Worm (Caenorhabditis elegans) whole organism, young adult: ENCODE results near the gene cnc-10.

Source experiments
- B0019.2 ChIP-seq: fragments of 200-800 bp; sonication (Bioruptor generic); conservative IDR thresholded peaks from 2 replicates; pipeline ENCODE4 v1.3.6; 2022; ENCODE audit warnings: missing genetic modification reagents, missing genetic modification characterization, missing compliant biosample characterization
- B0336.3 ChIP-seq: fragments of 200-800 bp; sonication (Bioruptor generic); IDR thresholded peaks from 2 replicates; pipeline ENCODE4 v1.3.6; 2022; ENCODE audit warnings: missing genetic modification characterization, missing compliant biosample characterization
- F10E7.11 ChIP-seq: sonication (generic microtip); optimal IDR thresholded peaks from 2 replicates; lab custom pipeline; 2017; ENCODE audit warnings: mild to moderate bottlenecking, missing genetic modification characterization, moderate library complexity, missing compliant biosample characterization
- F37B4.10 ChIP-seq: fragments of 200-800 bp; sonication (Bioruptor generic); IDR thresholded peaks from 2 replicates; pipeline ENCODE4 v1.3.6; 2022; ENCODE audit warnings: missing genetic modification characterization, missing compliant biosample characterization
- F52B5.7 ChIP-seq: sonication (generic microtip); optimal IDR thresholded peaks from 2 replicates; lab custom pipeline; 2016; ENCODE audit warnings: mild to moderate bottlenecking, missing genetic modification characterization, missing compliant biosample characterization
- K11D2.4 ChIP-seq: fragments of 200-800 bp; sonication (Bioruptor generic); IDR thresholded peaks from 2 replicates; pipeline ENCODE4 v1.3.6; 2022; ENCODE audit warnings: missing genetic modification reagents, missing genetic modification characterization, missing compliant biosample characterization
- Y53F4B.3 ChIP-seq: fragments of 200-800 bp; sonication (Bioruptor generic); IDR thresholded peaks from 2 replicates; pipeline ENCODE4 v1.3.6; 2022; ENCODE audit warnings: missing genetic modification reagents, missing genetic modification characterization, missing compliant biosample characterization
- Y53G8AR.9 ChIP-seq: fragments of 200-800 bp; sonication (Bioruptor generic); conservative IDR thresholded peaks from 2 replicates; pipeline ENCODE4 v1.3.6; 2022; ENCODE audit warnings: missing genetic modification reagents, missing genetic modification characterization, missing compliant biosample characterization
- Y56A3A.18 ChIP-seq: fragments of 200-800 bp; sonication (Bioruptor generic); IDR thresholded peaks from 2 replicates; pipeline ENCODE4 v1.3.6; 2022; ENCODE audit warnings: missing genetic modification reagents, missing genetic modification characterization, missing compliant biosample characterization
- ama-1 ChIP-seq, 3 experiments: fragments of 150-350 bp in 1 of 3; sonication (generic microtip) in 2 of 3; optimal IDR thresholded peaks; 2 replicates each; lab custom pipeline; 2014 to 2018; ENCODE audit warnings: missing biosample characterization in 2 of 3, missing genetic modification characterization in 2 of 3, missing genetic modification reagents in 2 of 3
- athp-1 ChIP-seq: sonication (generic microtip); optimal IDR thresholded peaks from 2 replicates; lab custom pipeline; 2017; ENCODE audit warnings: mild to moderate bottlenecking, missing genetic modification characterization, missing compliant biosample characterization
- attf-5 ChIP-seq: fragments of 200-800 bp; sonication (Bioruptor generic); optimal IDR thresholded peaks from 2 replicates; lab custom pipeline; 2018; ENCODE audit warnings: mild to moderate bottlenecking, missing genetic modification characterization, missing compliant biosample characterization
- ceh-40 ChIP-seq: fragments of 200-800 bp; sonication (Bioruptor generic); IDR thresholded peaks from 2 replicates; pipeline ENCODE4 v1.3.6; 2022; ENCODE audit warnings: missing genetic modification characterization, missing compliant biosample characterization
- ceh-91 ChIP-seq: fragments of 200-800 bp; sonication (Bioruptor generic); IDR thresholded peaks from 2 replicates; pipeline ENCODE4 v1.3.6; 2022; ENCODE audit warnings: missing genetic modification reagents, missing genetic modification characterization, missing compliant biosample characterization
- chd-7 ChIP-seq: sonication (generic microtip); optimal IDR thresholded peaks from 2 replicates; lab custom pipeline; 2016; ENCODE audit warnings: mild to moderate bottlenecking, missing genetic modification characterization, moderate library complexity, missing compliant biosample characterization
- die-1 ChIP-seq: sonication (generic microtip); optimal IDR thresholded peaks from 2 replicates; lab custom pipeline; 2016; ENCODE audit warnings: missing genotype, mild to moderate bottlenecking, missing genetic modification characterization, missing compliant biosample characterization
- dox-1 ChIP-seq: fragments of 200-800 bp; sonication (Bioruptor generic); IDR thresholded peaks from 2 replicates; pipeline ENCODE4 v1.3.6; 2022; ENCODE audit warnings: missing genetic modification reagents, missing genetic modification characterization, missing compliant biosample characterization
- ekl-4 ChIP-seq: fragments of 200-800 bp; sonication (Bioruptor generic); IDR thresholded peaks from 2 replicates; pipeline ENCODE4 v1.3.6; 2022; ENCODE audit warnings: missing genetic modification reagents, missing genetic modification characterization, missing compliant biosample characterization
- him-1 ChIP-seq: sonication (generic microtip); optimal IDR thresholded peaks from 2 replicates; lab custom pipeline; 2016; ENCODE audit warnings: missing genotype, missing genetic modification reagents, missing genetic modification characterization, missing compliant biosample characterization
- hrde-1 ChIP-seq: sonication (generic microtip); optimal IDR thresholded peaks from 2 replicates; lab custom pipeline; 2016; ENCODE audit warnings: missing genetic modification characterization, mild to moderate bottlenecking, missing compliant biosample characterization, moderate library complexity, missing genotype, missing genetic modification reagents, borderline replicate concordance
- hsf-1 ChIP-seq: fragments of 200-800 bp; sonication (Bioruptor generic); IDR thresholded peaks from 2 replicates; pipeline ENCODE4 v1.3.6; 2022; ENCODE audit warnings: missing genetic modification reagents, missing genetic modification characterization, missing compliant biosample characterization
- let-526 ChIP-seq: fragments of 200-800 bp; sonication (Bioruptor generic); IDR thresholded peaks from 2 replicates; pipeline ENCODE4 v1.3.6; 2022; ENCODE audit warnings: missing genetic modification reagents, missing genetic modification characterization, missing compliant biosample characterization
- lin-26 ChIP-seq: fragments of 200-800 bp; sonication (Bioruptor generic); IDR thresholded peaks from 2 replicates; pipeline ENCODE4 v1.3.6; 2022; ENCODE audit warnings: missing genetic modification reagents, missing genetic modification characterization, missing compliant biosample characterization
- lin-40 ChIP-seq: sonication (generic microtip); optimal IDR thresholded peaks from 2 replicates; lab custom pipeline; 2016; ENCODE audit warnings: missing genetic modification characterization, mild to moderate bottlenecking, missing compliant biosample characterization, missing genotype, missing genetic modification reagents
- lsl-1 ChIP-seq: fragments of 200-800 bp; sonication (Bioruptor generic); optimal IDR thresholded peaks from 2 replicates; lab custom pipeline; 2018; ENCODE audit warnings: mild to moderate bottlenecking, missing genetic modification characterization, moderate library complexity, missing compliant biosample characterization
- lsy-27 ChIP-seq: sonication (generic microtip); optimal IDR thresholded peaks from 2 replicates; lab custom pipeline; 2017; ENCODE audit warnings: missing genetic modification characterization, mild to moderate bottlenecking, missing compliant biosample characterization, antibody characterized with exemption, missing genotype, borderline replicate concordance; ENCODE audit not compliant: insufficient read depth
- mcd-1 ChIP-seq: fragments of 200-800 bp; sonication (Bioruptor generic); IDR thresholded peaks from 2 replicates; pipeline ENCODE4 v1.3.6; 2022; ENCODE audit warnings: missing genetic modification reagents, missing genetic modification characterization, missing compliant biosample characterization
- mel-28 ChIP-seq: sonication (generic microtip); optimal IDR thresholded peaks from 2 replicates; lab custom pipeline; 2016; ENCODE audit warnings: borderline replicate concordance, mild to moderate bottlenecking, missing genetic modification characterization, missing compliant biosample characterization
- nfyb-1 ChIP-seq: fragments of 200-800 bp; sonication (Bioruptor generic); IDR thresholded peaks from 2 replicates; pipeline ENCODE4 v1.3.6; 2022; ENCODE audit warnings: missing genetic modification reagents, missing genetic modification characterization, missing compliant biosample characterization
- nhr-179 ChIP-seq: sonication (generic microtip); optimal IDR thresholded peaks from 2 replicates; lab custom pipeline; 2016; ENCODE audit warnings: mild to moderate bottlenecking, missing genetic modification characterization, missing compliant biosample characterization
- nhr-27 ChIP-seq: fragments of 200-800 bp; sonication (Bioruptor generic); optimal IDR thresholded peaks from 2 replicates; lab custom pipeline; 2018; ENCODE audit warnings: mild to moderate bottlenecking, missing genetic modification characterization, moderate library complexity, missing compliant biosample characterization
- pbrm-1 ChIP-seq: fragments of 200-800 bp; sonication (Bioruptor generic); IDR thresholded peaks from 2 replicates; pipeline ENCODE4 v1.3.6; 2022; ENCODE audit warnings: missing genetic modification reagents, missing genetic modification characterization, missing compliant biosample characterization
- rec-8 ChIP-seq, 2 experiments: sonication (generic microtip); optimal IDR thresholded peaks; 2 replicates each; lab custom pipeline; 2016; ENCODE audit warnings: mild to moderate bottlenecking in 2 of 2, missing genetic modification characterization in 2 of 2, missing genetic modification reagents in 2 of 2, missing genotype in 2 of 2, missing biosample characterization in 1 of 2, missing compliant biosample characterization in 1 of 2, moderate library complexity in 1 of 2
- rpc-1 ChIP-seq, 2 experiments: fragments of 150-350 bp in 1 of 2; sonication (generic microtip) in 1 of 2; optimal IDR thresholded peaks; 2 replicates each; lab custom pipeline; 2014 to 2018; ENCODE audit warnings: missing biosample characterization in 1 of 2, missing genetic modification characterization in 1 of 2, missing genetic modification reagents in 1 of 2, missing genotype in 1 of 2
- snpc-1.1 ChIP-seq: sonication (generic microtip); optimal IDR thresholded peaks from 2 replicates; lab custom pipeline; 2017; ENCODE audit warnings: missing genetic modification characterization, mild to moderate bottlenecking, missing compliant biosample characterization, antibody characterized with exemption, moderate library complexity, missing genotype, missing genetic modification reagents; ENCODE audit not compliant: insufficient read depth
- snpc-4 ChIP-seq, 5 experiments: fragments of 150-350 bp in 1 of 5; sonication (generic microtip) in 4 of 5; optimal IDR thresholded peaks; 2 replicates each; lab custom pipeline; 2014 to 2018; ENCODE audit warnings: missing genetic modification characterization in 5 of 5, missing biosample characterization in 3 of 5, antibody characterized with exemption in 2 of 5, mild to moderate bottlenecking in 2 of 5, missing compliant biosample characterization in 2 of 5, missing genotype in 2 of 5, moderate library complexity in 2 of 5, missing genetic modification reagents in 1 of 5
- somi-1 ChIP-seq: fragments of 200-800 bp; sonication (Bioruptor generic); optimal IDR thresholded peaks from 2 replicates; lab custom pipeline; 2018; ENCODE audit warnings: mild to moderate bottlenecking, missing genetic modification characterization, missing compliant biosample characterization
- tbp1 ChIP-seq: fragments of 200-800 bp; sonication (Bioruptor generic); optimal IDR thresholded peaks from 2 replicates; lab custom pipeline; 2018; ENCODE audit warnings: mild to moderate bottlenecking, missing genetic modification characterization, missing compliant biosample characterization
- tlf-1 ChIP-seq: fragments of 200-800 bp; sonication (Bioruptor generic); optimal IDR thresholded peaks from 2 replicates; lab custom pipeline; 2018; ENCODE audit warnings: mild to moderate bottlenecking, missing genetic modification characterization, missing compliant biosample characterization
- unc-62 ChIP-seq: fragments of 150-350 bp; optimal IDR thresholded peaks from 2 replicates; lab custom pipeline; 2014; ENCODE audit warnings: missing biosample characterization, missing genetic modification reagents, missing genetic modification characterization
- ztf-18 ChIP-seq: sonication (generic microtip); optimal IDR thresholded peaks from 2 replicates; lab custom pipeline; 2016; ENCODE audit warnings: missing genotype, mild to moderate bottlenecking, missing genetic modification characterization, missing compliant biosample characterization
- ztf-22 ChIP-seq: fragments of 200-800 bp; sonication (Bioruptor generic); optimal IDR thresholded peaks from 2 replicates; lab custom pipeline; 2018; ENCODE audit warnings: mild to moderate bottlenecking, missing genetic modification characterization, moderate library complexity, missing compliant biosample characterization

Gene cnc-10

ce11 chrV:11171906-11172305, 11.1 kb upstream of the cnc-10 start, which contains the start of gene T19C4.5:
Gene T19C4.5, plus strand, starts transcription at chrV:11172213.
- TF ChIP-seq nhr-179 (tag; lab: Kevin White, UChicago), result no peak
- no peak for TF ChIP-seq him-1 (tag; lab: Kevin White, UChicago)
- no peak for TF ChIP-seq ama-1 (optimal IDR thresholded peaks at IDR 0.05; lab: Kevin White, UChicago)
- no peak for TF ChIP-seq ama-1 (GFP tag; optimal IDR thresholded peaks at IDR 0.05; lab: Kevin White, UChicago)
- no peak for TF ChIP-seq mel-28 (tag; lab: Kevin White, UChicago)
- no peak for TF ChIP-seq ekl-4 (GFP tag; lab: Robert Waterston, UW)
- TF ChIP-seq ztf-18 (tag; lab: Kevin White, UChicago), result no peak
- no peak for TF ChIP-seq let-526
- no peak for TF ChIP-seq unc-62 (GFP tag; lab: Kevin White, UChicago)
- no peak for TF ChIP-seq pbrm-1 (GFP tag; lab: Robert Waterston, UW)
- no peak for TF ChIP-seq nhr-27 (tag; lab: Kevin White, UChicago)
- no peak for TF ChIP-seq somi-1
- TF ChIP-seq snpc-1.1, result no peak
- TF ChIP-seq Y53F4B.3, result no peak
- TF ChIP-seq F10E7.11, result no peak
- TF ChIP-seq lsl-1 (GFP tag; lab: Kevin White, UChicago), result no peak
- no peak for TF ChIP-seq tbp1 (GFP tag; lab: Kevin White, UChicago)
- no peak for TF ChIP-seq F52B5.7
- TF ChIP-seq B0336.3 (GFP tag; lab: Robert Waterston, UW), result no peak
- no peak for TF ChIP-seq B0019.2 (GFP tag; lab: Robert Waterston, UW)
- TF ChIP-seq ceh-91, result no peak

ce11 chrV:11172667-11173066, 10.4 kb upstream of the cnc-10 start:
- TF ChIP-seq rec-8 (tag; optimal IDR thresholded peaks at IDR 0.05; lab: Kevin White, UChicago) (no peak), F37B4.10 (GFP tag; lab: Robert Waterston, UW) (no peak), snpc-4 (GFP tag; optimal IDR thresholded peaks at IDR 0.05; lab: Kevin White, UChicago) (no peak), snpc-4 (tag; optimal IDR thresholded peaks at IDR 0.05; lab: Kevin White, UChicago) (no peak), dox-1 (GFP tag; lab: Robert Waterston, UW) (no peak), him-1 (tag; lab: Kevin White, UChicago) (no peak), hrde-1 (tag; lab: Kevin White, UChicago) (no peak), athp-1 (tag; lab: Kevin White, UChicago) (no peak)

- peak; percentile 93 for TF ChIP-seq tbp1 (GFP tag; lab: Kevin White, UChicago)
- no peak for TF ChIP-seq hrde-1 (tag; lab: Kevin White, UChicago)
- TF ChIP-seq lin-40, result peak; percentile 15
- TF ChIP-seq lin-26 (GFP tag; lab: Robert Waterston, UW), result peak; percentile 23; the same call in 1 of the 2 replicates
- peak; percentile 7 for TF ChIP-seq die-1 (tag; lab: Kevin White, UChicago)
- TF ChIP-seq lsy-27 (tag; lab: Kevin White, UChicago), result no peak
- peak; percentile 66; the same call in 1 of the 2 replicates for TF ChIP-seq Y56A3A.18 (GFP tag; lab: Robert Waterston, UW)
- peak; percentile 53 for TF ChIP-seq chd-7 (tag; lab: Kevin White, UChicago)
- TF ChIP-seq ztf-22 (GFP tag; lab: Kevin White, UChicago), result no peak
- TF ChIP-seq ceh-40 (GFP tag; lab: Robert Waterston, UW), result no peak
- peak; percentile 18 for TF ChIP-seq attf-5 (GFP tag; lab: Kevin White, UChicago)
- peak; percentile 51; the same call in 1 of the 2 replicates for TF ChIP-seq pbrm-1 (GFP tag; lab: Robert Waterston, UW)
- peak; percentile 51; the same call in 1 of the 2 replicates for TF ChIP-seq nfyb-1 (GFP tag; lab: Robert Waterston, UW)
- TF ChIP-seq mcd-1 (GFP tag; lab: Robert Waterston, UW), result peak; percentile 49; the same call in 1 of the 2 replicates
- peak; percentile 76 for TF ChIP-seq snpc-4 (GFP tag; optimal IDR thresholded peaks at IDR 0.05; lab: Kevin White, UChicago)
- TF ChIP-seq snpc-4 (tag; optimal IDR thresholded peaks at IDR 0.05; lab: Kevin White, UChicago), result peak; percentile 90 to 98 (median 95)
- peak; percentile 69 for TF ChIP-seq him-1 (tag; lab: Kevin White, UChicago)
- peak; percentile 4 for TF ChIP-seq tlf-1 (GFP tag; lab: Kevin White, UChicago)
- TF ChIP-seq Y53G8AR.9, result 0 out of 2 replicates have a peak, but pooled peaks have one; percentile 30
- no peak for TF ChIP-seq Y53F4B.3
- TF ChIP-seq rpc-1 (optimal IDR thresholded peaks at IDR 0.05; lab: Kevin White, UChicago), result peak; percentile 36
- peak; percentile 60 for TF ChIP-seq rpc-1 (tag; optimal IDR thresholded peaks at IDR 0.05; lab: Kevin White, UChicago)
- no peak for TF ChIP-seq lsl-1 (GFP tag; lab: Kevin White, UChicago)
- TF ChIP-seq hsf-1 (GFP tag; lab: Robert Waterston, UW), result no peak
- peak; percentile 92 for TF ChIP-seq snpc-1.1
- 0 out of 2 replicates have a peak, but pooled peaks have one; percentile 32 for TF ChIP-seq K11D2.4
Measured at ce11 chrV:11174663-11175062, 8.4 kb upstream of the cnc-10 start.
